Fruit fly (Drosophila melanogaster) whole organism, embryonic: ENCODE measurements around the gene CG13716.

Experiments used
- Awh ChIP-seq: fragments of 200-800 bp; sonication (Bioruptor generic); IDR thresholded peaks from 2 replicates; pipeline ENCODE4, ENCODE4 v1.3.6; 2022; ENCODE audit warnings: missing biosample characterization, missing genetic modification characterization
- B-H1 ChIP-seq: fragments of 200-800 bp; sonication (Bioruptor generic); IDR thresholded peaks from 3 replicates; pipeline ENCODE4 v1.3.6; 2022; ENCODE audit warnings: missing biosample characterization, missing genetic modification characterization
- CG10565 ChIP-seq: fragments of 200-800 bp; sonication (Bioruptor generic); optimal IDR thresholded peaks from 3 replicates; lab custom pipeline; 2016; ENCODE audit warnings: missing biosample characterization, mild to moderate bottlenecking, missing genetic modification characterization
- CG10654 ChIP-seq: fragments of 200-800 bp; sonication (Bioruptor generic); optimal IDR thresholded peaks from 2 replicates; lab custom pipeline; 2016; ENCODE audit warnings: missing biosample characterization, missing genetic modification characterization
- CG11093 ChIP-seq: fragments of 200-800 bp; sonication (Bioruptor generic); IDR thresholded peaks from 3 replicates; pipeline ENCODE4 v1.3.6; 2022; ENCODE audit warnings: missing biosample characterization, missing genetic modification characterization
- CG11456 ChIP-seq: fragments of 200-800 bp; sonication (Bioruptor generic); IDR thresholded peaks from 3 replicates; pipeline ENCODE4 v1.3.6; 2022; ENCODE audit warnings: missing biosample characterization, missing genetic modification characterization
- CG11695 ChIP-seq: fragments of 200-800 bp; sonication (Bioruptor generic); IDR thresholded peaks from 3 replicates; pipeline ENCODE4 v1.3.6; 2022; ENCODE audit warnings: missing biosample characterization, missing genetic modification characterization
- CG11696 ChIP-seq: fragments of 200-800 bp; sonication (Bioruptor generic); IDR thresholded peaks from 2 replicates; pipeline ENCODE4 v1.3.6; 2022; ENCODE audit warnings: missing biosample characterization, missing genetic modification characterization
- CG13287 ChIP-seq: fragments of 200-800 bp; sonication (Bioruptor generic); IDR thresholded peaks from 2 replicates; pipeline ENCODE4 v1.3.6; 2022; ENCODE audit warnings: missing biosample characterization, missing genetic modification characterization; ENCODE audit not compliant: partially characterized antibody
- CG14014 ChIP-seq: fragments of 200-800 bp; sonication (Bioruptor generic); IDR thresholded peaks from 2 replicates; pipeline ENCODE4 v1.3.6; 2022; ENCODE audit warnings: missing biosample characterization, missing genetic modification characterization
- CG14667 ChIP-seq: fragments of 200-800 bp; sonication (Bioruptor generic); IDR thresholded peaks from 2 replicates; pipeline ENCODE4 v1.3.6; 2022; ENCODE audit warnings: missing biosample characterization, missing genetic modification characterization
- CG1602 ChIP-seq: fragments of 200-800 bp; sonication (Bioruptor generic); optimal IDR thresholded peaks from 3 replicates; lab custom pipeline; 2016; ENCODE audit warnings: missing biosample characterization, missing genetic modification characterization
- CG16815 ChIP-seq: fragments of 200-800 bp; sonication (Bioruptor generic); optimal IDR thresholded peaks from 3 replicates; lab custom pipeline; 2017; ENCODE audit warnings: missing biosample characterization, mild to moderate bottlenecking, missing genetic modification characterization
- CG17328 ChIP-seq: fragments of 200-800 bp; sonication (Bioruptor generic); IDR thresholded peaks from 2 replicates; pipeline ENCODE4 v1.3.6; 2022; ENCODE audit warnings: missing biosample characterization, missing genetic modification characterization
- CG17829 ChIP-seq: fragments of 200-800 bp; optimal IDR thresholded peaks from 2 replicates; lab custom pipeline; 2019; ENCODE audit warnings: missing biosample characterization, mild to moderate bottlenecking, missing genetic modification characterization, moderate library complexity
- CG18599 ChIP-seq: fragments of 200-800 bp; sonication (Bioruptor generic); optimal IDR thresholded peaks from 3 replicates; lab custom pipeline; 2017; ENCODE audit warnings: missing biosample characterization, missing genetic modification characterization, mild to moderate bottlenecking, moderate library complexity, missing genetic modification reagents
- CG32772 ChIP-seq: fragments of 200-800 bp; sonication (Bioruptor generic); IDR thresholded peaks from 2 replicates; pipeline ENCODE4 v1.3.6; 2022; ENCODE audit warnings: missing biosample characterization, missing genetic modification characterization
- CG3847 ChIP-seq: fragments of 200-800 bp; sonication (Bioruptor generic); IDR thresholded peaks from 2 replicates; pipeline ENCODE4 v1.3.6; 2022; ENCODE audit warnings: missing biosample characterization, missing genetic modification characterization
- CG4404 ChIP-seq: fragments of 200-800 bp; sonication (Bioruptor generic); IDR thresholded peaks from 2 replicates; pipeline ENCODE4 v1.3.6; 2022; ENCODE audit warnings: missing biosample characterization, missing genetic modification characterization
- CG4617 ChIP-seq: fragments of 200-800 bp; sonication (Bioruptor generic); optimal IDR thresholded peaks from 3 replicates; lab custom pipeline; 2016; ENCODE audit warnings: missing biosample characterization, missing genetic modification characterization, borderline replicate concordance
- CG4820 ChIP-seq: fragments of 200-800 bp; sonication (Bioruptor generic); optimal IDR thresholded peaks from 3 replicates; lab custom pipeline; 2016; ENCODE audit warnings: missing biosample characterization, missing genetic modification characterization
- CG7357 ChIP-seq: fragments of 200-800 bp; sonication (Bioruptor generic); IDR thresholded peaks from 3 replicates; pipeline ENCODE4 v1.3.6; 2022; ENCODE audit warnings: missing biosample characterization, missing genetic modification characterization
- CG7839 ChIP-seq: fragments of 200-800 bp; sonication (Bioruptor generic); optimal IDR thresholded peaks from 3 replicates; lab custom pipeline; 2018; ENCODE audit warnings: missing biosample characterization, mild to moderate bottlenecking, missing genetic modification characterization, moderate library complexity
- Chrac-16 ChIP-seq: fragments of 200-800 bp; sonication (Bioruptor generic); optimal IDR thresholded peaks from 3 replicates; lab custom pipeline; 2016; ENCODE audit warnings: missing biosample characterization, missing genetic modification characterization
- D19A ChIP-seq: fragments of 200-800 bp; optimal IDR thresholded peaks from 3 replicates; lab custom pipeline; 2019; ENCODE audit warnings: missing biosample characterization, mild to moderate bottlenecking, missing genetic modification characterization, moderate library complexity
- E2f1 ChIP-seq: fragments of 200-800 bp; sonication (Bioruptor generic); IDR thresholded peaks from 2 replicates; pipeline ENCODE4 v1.3.6; 2022; ENCODE audit warnings: missing biosample characterization, missing genetic modification characterization
- Gsc ChIP-seq: fragments of 200-800 bp; sonication (Bioruptor generic); IDR thresholded peaks from 2 replicates; pipeline ENCODE4 v1.3.6; 2022; ENCODE audit warnings: missing biosample characterization, missing genetic modification characterization
- Hr3 ChIP-seq: fragments of 200-800 bp; sonication (Bioruptor generic); optimal IDR thresholded peaks from 3 replicates; lab custom pipeline; 2016; ENCODE audit warnings: missing biosample characterization, missing genetic modification characterization
- Oli ChIP-seq: fragments of 200-800 bp; sonication (Bioruptor generic); optimal IDR thresholded peaks from 2 replicates; lab custom pipeline; 2018; ENCODE audit warnings: missing biosample characterization, mild to moderate bottlenecking, missing genetic modification characterization, moderate library complexity
- PHDP ChIP-seq: fragments of 200-800 bp; sonication (Bioruptor generic); optimal IDR thresholded peaks from 3 replicates; lab custom pipeline; 2018; ENCODE audit warnings: missing biosample characterization, mild to moderate bottlenecking, missing genetic modification characterization, moderate library complexity
- Sox100B ChIP-seq: fragments of 200-800 bp; sonication (Bioruptor generic); optimal IDR thresholded peaks from 3 replicates; lab custom pipeline; 2018; ENCODE audit warnings: missing biosample characterization, mild to moderate bottlenecking, missing genetic modification characterization
- Ssrp ChIP-seq: fragments of 200-800 bp; sonication (Bioruptor generic); optimal IDR thresholded peaks from 2 replicates; lab custom pipeline; 2018; ENCODE audit warnings: missing biosample characterization, mild to moderate bottlenecking, missing genetic modification characterization, moderate library complexity
- Xbp1 ChIP-seq: fragments of 200-800 bp; sonication (Bioruptor generic); optimal IDR thresholded peaks from 3 replicates; lab custom pipeline; 2016; ENCODE audit warnings: missing biosample characterization, mild to moderate bottlenecking, missing genetic modification characterization
- abd-A ChIP-seq: fragments of 200-800 bp; sonication (Bioruptor generic); optimal IDR thresholded peaks from 3 replicates; lab custom pipeline; 2019; ENCODE audit warnings: missing biosample characterization, mild to moderate bottlenecking, missing genetic modification characterization, moderate library complexity
- amos ChIP-seq: fragments of 200-800 bp; sonication (Bioruptor generic); IDR thresholded peaks from 2 replicates; pipeline ENCODE4 v1.3.6; 2022; ENCODE audit warnings: missing biosample characterization, missing genetic modification characterization; ENCODE audit not compliant: partially characterized antibody
- ara ChIP-seq: fragments of 200-800 bp; sonication (Bioruptor generic); IDR thresholded peaks from 2 replicates; pipeline ENCODE4 v1.3.6; 2022; ENCODE audit warnings: missing biosample characterization, missing genetic modification characterization
- bowl ChIP-seq: fragments of 200-800 bp; sonication (Bioruptor generic); IDR thresholded peaks from 2 replicates; pipeline ENCODE4 v1.3.6; 2022; ENCODE audit warnings: missing biosample characterization, missing genetic modification characterization
- croc ChIP-seq: fragments of 200-800 bp; sonication (Bioruptor generic); conservative IDR thresholded peaks from 3 replicates; pipeline ENCODE4 v1.3.6; 2022; ENCODE audit warnings: missing biosample characterization, missing genetic modification characterization
- dmrt11E ChIP-seq: fragments of 200-800 bp; sonication (Bioruptor generic); optimal IDR thresholded peaks from 3 replicates; lab custom pipeline; 2018; ENCODE audit warnings: missing biosample characterization, mild to moderate bottlenecking, missing genetic modification characterization, moderate library complexity
- gem ChIP-seq: fragments of 200-800 bp; sonication (Bioruptor generic); optimal IDR thresholded peaks from 2 replicates; lab custom pipeline; 2019; ENCODE audit warnings: missing biosample characterization, mild to moderate bottlenecking, missing genetic modification characterization, moderate library complexity
- klu ChIP-seq: fragments of 200-800 bp; sonication (Bioruptor generic); IDR thresholded peaks from 2 replicates; pipeline ENCODE4 v1.3.6; 2022; ENCODE audit warnings: missing biosample characterization, missing genetic modification characterization
- pan ChIP-seq, 4 experiments: fragments of >200 bp in 3 of 4; fragments of 200-800 bp in 1 of 4; sonication (Bioruptor generic) in 1 of 4; optimal IDR thresholded peaks in 3 of 4; IDR thresholded peaks in 1 of 4; 2 replicates each; pipeline versions ENCODE4 v1.3.6 to Lab custom; 2017 to 2022; ENCODE audit warnings: missing biosample characterization in 2 of 4, missing genetic modification characterization in 2 of 4, mixed read lengths in 1 of 4
- prd ChIP-seq, 3 experiments: fragments of >200 bp in 2 of 3; fragments of 200-800 bp in 1 of 3; sonication (Bioruptor generic) in 1 of 3; optimal IDR thresholded peaks in 2 of 3; IDR thresholded peaks in 1 of 3; 2 replicates in 2 of 3; 3 replicates in 1 of 3; pipeline versions ENCODE4 v1.3.6 to Lab custom; 2017 to 2022; ENCODE audit warnings: missing biosample characterization in 1 of 3, missing genetic modification characterization in 1 of 3
- scrt ChIP-seq: fragments of 200-800 bp; sonication (Bioruptor generic); optimal IDR thresholded peaks from 2 replicates; lab custom pipeline; 2018; ENCODE audit warnings: missing biosample characterization, mild to moderate bottlenecking, missing genetic modification characterization, moderate library complexity
- sens ChIP-seq: fragments of 200-800 bp; sonication (Bioruptor generic); peaks from one replicate; lab custom pipeline; 2016; ENCODE audit warnings: missing biosample characterization, missing genetic modification characterization
- sisA ChIP-seq: fragments of 200-800 bp; sonication (Bioruptor generic); IDR thresholded peaks from 2 replicates; pipeline ENCODE4 v1.3.6; 2022; ENCODE audit warnings: missing biosample characterization, missing genetic modification characterization
- stc ChIP-seq: fragments of 200-800 bp; sonication (Bioruptor generic); IDR thresholded peaks from 2 replicates; pipeline ENCODE4 v1.3.6; 2022; ENCODE audit warnings: missing biosample characterization, missing genetic modification characterization
- vvl ChIP-seq: fragments of 200-800 bp; sonication (Bioruptor generic); IDR thresholded peaks from 2 replicates; pipeline ENCODE4 v1.3.6; 2022; ENCODE audit warnings: missing biosample characterization, missing genetic modification characterization
- zen ChIP-seq: fragments of 200-800 bp; sonication (Bioruptor generic); optimal IDR thresholded peaks from 3 replicates; lab custom pipeline; 2018; ENCODE audit warnings: missing biosample characterization, mild to moderate bottlenecking, missing genetic modification characterization, moderate library complexity

CG13716 gene

DNA sequence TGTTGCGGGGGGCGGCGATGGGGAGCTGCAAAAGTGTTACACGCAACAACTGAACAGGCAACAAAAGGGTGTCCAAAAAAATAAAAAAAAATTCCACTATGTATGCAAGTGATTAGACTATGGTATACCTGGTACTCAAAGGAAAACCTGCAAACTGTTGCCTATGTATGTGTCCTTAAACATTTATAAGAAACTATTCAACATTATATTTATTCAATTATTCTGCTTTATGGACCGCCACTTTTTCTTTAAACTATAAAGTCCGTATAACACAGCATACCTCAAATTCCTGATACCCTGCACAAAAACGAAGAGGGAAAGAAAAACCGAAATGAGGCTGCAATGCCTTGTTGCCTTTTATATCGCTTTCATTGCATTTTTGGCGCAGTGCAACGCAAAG lies 26.9 kb downstream of the CG13716 start (continued):
- TF ChIP-seq Xbp1 (peak; percentile 61), CG4617 (GFP tag; lab: Kevin White, UChicago) (no peak), CG10654 (peak; percentile 38), CG18599 (GFP tag; lab: Kevin White, UChicago) (no peak), CG17829 (tag; lab: Kevin White, UChicago) (peak; percentile 68), PHDP (tag; lab: Kevin White, UChicago) (peak; percentile 27), Sox100B (GFP tag; lab: Kevin White, UChicago) (peak; percentile 29), CG16815 (GFP tag; lab: Kevin White, UChicago) (peak; percentile 12), CG11696 (GFP tag; lab: Robert Waterston, UW) (0 out of 2 replicates have a peak, but pooled peaks have one; percentile 45), zen (tag; lab: Kevin White, UChicago) (peak; percentile 39), E2f1 (GFP tag; lab: Robert Waterston, UW) (peak; percentile 61), abd-A (tag; lab: Kevin White, UChicago) (no peak), Oli (tag; lab: Kevin White, UChicago) (peak; percentile 56), croc (GFP tag; lab: Robert Waterston, UW) (peak; percentile 81), Hr3 (GFP tag; lab: Kevin White, UChicago) (peak; percentile 50), Gsc (GFP tag; lab: Robert Waterston, UW) (peak; percentile 50; the same call in 1 of the 2 replicates), ara (GFP tag; lab: Robert Waterston, UW) (peak; percentile 82), CG1602 (peak; percentile 35), gem (peak; percentile 67), klu (peak; percentile 43; the same call in 1 of the 2 replicates), CG17328 (GFP tag; lab: Robert Waterston, UW) (0 out of 2 replicates have a peak, but pooled peaks have one; percentile 55), CG13287 (no peak), CG32772 (GFP tag; lab: Robert Waterston, UW) (peak; percentile 71), prd (optimal IDR thresholded peaks at IDR 0.05; lab: Kevin White, UChicago) (no peak), prd (GFP tag; IDR thresholded peaks at IDR 0.05; lab: Robert Waterston, UW) (peak; percentile 87; the same call in 2 of the 3 replicates), CG3847 (GFP tag; lab: Robert Waterston, UW) (no peak), CG4404 (GFP tag; lab: Robert Waterston, UW) (peak; percentile 67), CG11456 (GFP tag; lab: Robert Waterston, UW) (0 out of 3 replicates have a peak, but pooled peaks have one; percentile 39), CG10565 (GFP tag; lab: Kevin White, UChicago) (no peak), scrt (GFP tag; lab: Kevin White, UChicago) (no peak), CG4820 (GFP tag; lab: Kevin White, UChicago) (peak; percentile 65), sisA (peak; percentile 84), CG14014 (GFP tag; lab: Robert Waterston, UW) (no peak), CG14667 (GFP tag; lab: Robert Waterston, UW) (peak; percentile 52), CG7839 (tag; lab: Kevin White, UChicago) (peak; percentile 64), CG11093 (peak; percentile 69; the same call in 2 of the 3 replicates), stc (GFP tag; lab: Robert Waterston, UW) (peak; percentile 69), D19A (peak; percentile 62), sens (GFP tag; lab: Kevin White, UChicago) (peak; percentile 91), CG11695 (GFP tag; lab: Robert Waterston, UW) (0 out of 3 replicates have a peak, but pooled peaks have one; percentile 20), vvl (GFP tag; lab: Robert Waterston, UW) (peak; percentile 80), Ssrp (tag; lab: Kevin White, UChicago) (peak; percentile 64), bowl (GFP tag; lab: Robert Waterston, UW) (0 out of 2 replicates have a peak, but pooled peaks have one; percentile 24), dmrt11E (tag; lab: Kevin White, UChicago) (peak; percentile 60), Chrac-16 (GFP tag; lab: Kevin White, UChicago) (peak; percentile 0), Awh (GFP tag; lab: Robert Waterston, UW) (peak; percentile 72), pan (optimal IDR thresholded peaks at IDR 0.05; lab: Kevin White, UChicago) (no peak), pan (GFP tag; optimal IDR thresholded peaks at IDR 0.05 in 1 of 2, IDR thresholded peaks at IDR 0.05 in 1 of 2) (peak in 1 of 2 experiments; percentile 61), amos (no peak), B-H1 (GFP tag; lab: Robert Waterston, UW) (peak; percentile 64), CG7357 (peak; percentile 50; the same call in 1 of the 3 replicates)
